Worm (Caenorhabditis elegans) whole organism, L1 larva: ENCODE measurements around the gene C08E8.3.

Source experiments
- C04F5.9 ChIP-seq: sonication (generic microtip); optimal IDR thresholded peaks from 2 replicates; lab custom pipeline; 2016; ENCODE audit warnings: missing genetic modification characterization, missing compliant biosample characterization
- C34B4.2 ChIP-seq: sonication (generic microtip); optimal IDR thresholded peaks from 2 replicates; lab custom pipeline; 2017; ENCODE audit warnings: mild to moderate bottlenecking, missing genetic modification characterization, missing compliant biosample characterization
- aha-1 ChIP-seq: fragments of 150-350 bp; optimal IDR thresholded peaks from 2 replicates; lab custom pipeline; 2014; ENCODE audit warnings: missing biosample characterization, missing genetic modification characterization
- alr-1 ChIP-seq: fragments of 200-800 bp; sonication (Bioruptor generic); optimal IDR thresholded peaks from 2 replicates; lab custom pipeline; 2018; ENCODE audit warnings: borderline replicate concordance, mild to moderate bottlenecking, missing genetic modification characterization, missing compliant biosample characterization
- ama-1 ChIP-seq: fragments of 150-350 bp; optimal IDR thresholded peaks from 2 replicates; lab custom pipeline; 2014
- blmp-1 ChIP-seq: fragments of 150-350 bp; optimal IDR thresholded peaks from 2 replicates; lab custom pipeline; 2014; ENCODE audit warnings: missing biosample characterization, missing genetic modification characterization
- ceh-8 ChIP-seq: fragments of 200-800 bp; sonication (Bioruptor generic); optimal IDR thresholded peaks from 2 replicates; lab custom pipeline; 2018; ENCODE audit warnings: mild to moderate bottlenecking, missing genetic modification characterization, moderate library complexity, missing compliant biosample characterization
- ces-1 ChIP-seq: fragments of 150-350 bp; optimal IDR thresholded peaks from 2 replicates; lab custom pipeline; 2014; ENCODE audit warnings: missing biosample characterization, missing genetic modification reagents, missing genetic modification characterization
- dsc-1 ChIP-seq: sonication (generic microtip); optimal IDR thresholded peaks from 2 replicates; lab custom pipeline; 2016; ENCODE audit warnings: mild to moderate bottlenecking, missing genetic modification characterization, missing compliant biosample characterization
- efl-1 ChIP-seq, 4 experiments: fragments of 150-350 bp; optimal IDR thresholded peaks in 3 of 4; peaks in 1 of 4; 1 replicate in 1 of 4; 2 replicates in 3 of 4; lab custom pipeline; 2014; ENCODE audit warnings: missing biosample characterization in 2 of 4, missing genetic modification characterization in 2 of 4, missing genetic modification reagents in 2 of 4
- egl-13 ChIP-seq: sonication (generic microtip); optimal IDR thresholded peaks from 2 replicates; lab custom pipeline; 2016; ENCODE audit warnings: missing genotype, missing genetic modification reagents, missing genetic modification characterization, missing compliant biosample characterization
- fkh-4 ChIP-seq: sonication (generic microtip); optimal IDR thresholded peaks from 2 replicates; lab custom pipeline; 2016; ENCODE audit warnings: missing compliant biosample characterization, missing genetic modification characterization, borderline replicate concordance
- fkh-8 ChIP-seq: sonication (generic microtip); optimal IDR thresholded peaks from 2 replicates; lab custom pipeline; 2016; ENCODE audit warnings: mild to moderate bottlenecking, missing genetic modification characterization, missing compliant biosample characterization
- mdl-1 ChIP-seq, 2 experiments: fragments of 150-350 bp; optimal IDR thresholded peaks; 2 replicates each; lab custom pipeline; 2014 to 2017; ENCODE audit warnings: missing biosample characterization in 2 of 2, missing genetic modification characterization in 2 of 2, inconsistent platforms in 1 of 2
- nhr-12 ChIP-seq: sonication (generic microtip); optimal IDR thresholded peaks from 2 replicates; lab custom pipeline; 2017; ENCODE audit warnings: missing biosample characterization, missing genetic modification characterization
- nhr-20 ChIP-seq: sonication (generic microtip); optimal IDR thresholded peaks from 2 replicates; lab custom pipeline; 2016; ENCODE audit warnings: mild to moderate bottlenecking, missing genetic modification characterization, missing compliant biosample characterization
- nhr-237 ChIP-seq: fragments of 150-350 bp; optimal IDR thresholded peaks from 2 replicates; lab custom pipeline; 2014; ENCODE audit warnings: missing biosample characterization, missing genetic modification characterization
- nhr-28 ChIP-seq: fragments of 150-350 bp; optimal IDR thresholded peaks from 2 replicates; lab custom pipeline; 2014; ENCODE audit warnings: missing biosample characterization, missing genetic modification characterization
- nhr-85 ChIP-seq: sonication (generic microtip); peaks from one replicate; lab custom pipeline; 2016; ENCODE audit warnings: missing genetic modification characterization, inconsistent platforms, missing compliant biosample characterization
- pag-3 ChIP-seq: sonication (generic microtip); optimal IDR thresholded peaks from 2 replicates; lab custom pipeline; 2017; ENCODE audit warnings: missing genetic modification characterization, mild to moderate bottlenecking, missing compliant biosample characterization, antibody characterized with exemption, borderline replicate concordance; ENCODE audit not compliant: insufficient read depth
- snpc-4 ChIP-seq: fragments of 150-350 bp; optimal IDR thresholded peaks from 2 replicates; lab custom pipeline; 2014; ENCODE audit warnings: missing biosample characterization, missing genetic modification characterization
- sptf-1 ChIP-seq: fragments of 150-350 bp; optimal IDR thresholded peaks from 2 replicates; lab custom pipeline; 2014; ENCODE audit warnings: missing biosample characterization, missing genetic modification characterization
- swsn-7 ChIP-seq: sonication (generic microtip); optimal IDR thresholded peaks from 2 replicates; lab custom pipeline; 2016; ENCODE audit warnings: missing genetic modification characterization, missing compliant biosample characterization
- unc-62 ChIP-seq: fragments of 150-350 bp; optimal IDR thresholded peaks from 2 replicates; lab custom pipeline; 2014; ENCODE audit warnings: missing biosample characterization, missing genetic modification reagents, missing genetic modification characterization
- unc-86 ChIP-seq: sonication (generic microtip); optimal IDR thresholded peaks from 2 replicates; lab custom pipeline; 2016; ENCODE audit warnings: missing genetic modification characterization, missing compliant biosample characterization

C08E8.3 gene

DNA sequence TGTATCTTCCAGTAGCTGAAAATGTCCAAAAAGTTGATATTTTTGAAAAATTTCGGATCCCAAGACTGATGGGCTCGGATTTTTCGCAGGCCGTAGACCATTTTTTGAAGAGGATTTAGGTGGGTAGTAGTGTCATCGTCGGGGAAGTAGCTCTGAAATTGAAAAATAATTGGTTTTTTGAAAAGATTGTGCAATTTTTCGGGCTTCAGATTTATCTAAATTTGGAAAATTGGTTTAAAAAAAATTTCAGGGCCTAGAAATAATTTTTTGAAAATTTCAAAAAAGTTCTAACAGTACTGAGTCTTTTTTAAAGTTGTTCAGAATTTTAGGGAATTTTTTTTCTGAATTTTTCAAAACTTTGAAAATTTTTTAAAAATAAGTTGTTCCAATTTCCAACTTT is 32.7 kb downstream of the C08E8.3 start, which contains the start of gene nhr-288 (continued):
- TF ChIP-seq mdl-1 (tag; optimal IDR thresholded peaks at IDR 0.05; lab: Kevin White, UChicago) = no peak
- TF ChIP-seq C04F5.9 (tag; lab: Kevin White, UChicago) = no peak

DNA sequence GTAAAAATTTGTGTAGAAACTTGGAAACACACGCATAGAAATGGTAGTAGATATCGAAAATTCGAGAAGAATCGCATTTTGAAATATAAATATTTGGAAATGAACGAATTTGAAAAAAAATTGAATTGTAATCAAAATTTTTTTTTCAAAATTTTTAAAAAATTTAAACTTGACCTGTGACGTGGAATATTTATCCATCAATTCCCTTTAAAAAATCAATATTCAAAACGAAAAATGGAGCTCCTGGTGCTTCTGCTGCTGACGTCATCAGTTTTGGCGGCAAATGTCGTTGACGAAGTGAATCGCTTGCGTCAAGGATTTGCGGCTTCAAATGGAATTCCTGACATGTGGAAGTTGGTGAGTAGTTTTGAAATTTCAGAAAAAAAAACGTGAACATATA is 39.1 kb downstream of the C08E8.3 start, which contains the start of the genes Y51A2B.4 and Y51A2B.5:
Y51A2B.4 (minus strand) TSS at position 101 of the 400 bp plus-strand sequence.
Y51A2B.5 (plus strand) TSS at position 232 of the 400 bp plus-strand sequence.
- TF ChIP-seq nhr-237 (no peak), fkh-8 (tag; lab: Kevin White, UChicago) (no peak), mdl-1 (tag; optimal IDR thresholded peaks at IDR 0.05; lab: Kevin White, UChicago) (no peak), ceh-8 (GFP tag; lab: Kevin White, UChicago) (no peak), pag-3 (tag; lab: Kevin White, UChicago) (no peak), blmp-1 (no peak), nhr-12 (tag; lab: Kevin White, UChicago) (no peak), egl-13 (tag; lab: Kevin White, UChicago) (no peak), alr-1 (tag; lab: Kevin White, UChicago) (no peak), snpc-4 (tag; lab: Kevin White, UChicago) (no peak), nhr-20 (tag; lab: Kevin White, UChicago) (no peak), C04F5.9 (tag; lab: Kevin White, UChicago) (no peak), nhr-28 (tag; lab: Kevin White, UChicago) (no peak), ces-1 (GFP tag; lab: Kevin White, UChicago) (no peak), ama-1 (lab: Kevin White, UChicago) (no peak), unc-86 (tag; lab: Kevin White, UChicago) (no peak), dsc-1 (tag; lab: Kevin White, UChicago) (no peak), sptf-1 (tag; lab: Kevin White, UChicago) (no peak)

DNA sequence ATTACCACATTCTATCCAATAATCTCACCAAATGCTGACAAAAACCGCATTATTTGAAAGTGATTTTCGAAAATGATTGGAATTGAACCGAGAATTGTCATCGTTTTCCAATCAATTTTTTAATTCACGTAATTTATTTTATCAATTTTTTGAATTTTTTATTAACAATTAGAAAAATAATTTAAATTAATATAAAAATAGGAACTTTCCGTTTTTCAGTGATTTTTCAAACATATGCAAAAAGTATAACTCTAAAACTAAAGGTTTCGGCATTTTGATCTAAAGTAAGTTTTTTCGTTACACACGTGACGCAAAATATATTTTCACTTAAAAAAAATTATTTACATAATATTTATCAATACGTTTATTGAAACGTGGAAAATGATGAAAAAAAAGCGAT is 44.3 kb downstream of the C08E8.3 start, which contains the start of gene Y51A2B.6:
Y51A2B.6 (minus strand) TSS at position 101 of the 400 bp plus-strand sequence.
- TF ChIP-seq aha-1 (tag; lab: Kevin White, UChicago) = no peak

DNA sequence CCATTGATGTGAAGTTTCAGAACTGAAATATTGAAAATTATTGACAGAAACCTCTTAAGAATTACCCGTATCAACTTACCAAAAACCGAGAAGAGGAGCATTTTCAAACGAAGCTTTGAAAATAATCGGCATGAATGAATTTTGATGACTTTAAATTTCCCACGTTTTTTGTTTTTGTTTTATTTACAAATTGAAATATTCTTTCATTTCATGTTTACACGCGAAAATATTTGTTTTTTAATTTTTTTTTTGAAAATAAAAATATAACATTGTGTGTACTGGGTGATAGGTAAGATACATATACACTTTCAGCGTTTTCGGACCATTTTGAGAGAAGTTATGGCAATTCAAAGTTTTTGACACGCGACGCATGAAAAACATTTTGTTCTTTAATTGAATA is 45.7 kb downstream of the C08E8.3 start, which contains the start of gene Y51A2B.9:
Y51A2B.9 (minus strand) TSS at position 101 of the 400 bp plus-strand sequence.
- TF ChIP-seq snpc-4 (tag; lab: Kevin White, UChicago) (no peak), C34B4.2 (no peak), swsn-7 (tag; lab: Kevin White, UChicago) (no peak), unc-62 (no peak), ama-1 (lab: Kevin White, UChicago) (no peak), fkh-4 (tag; lab: Kevin White, UChicago) (no peak)

DNA sequence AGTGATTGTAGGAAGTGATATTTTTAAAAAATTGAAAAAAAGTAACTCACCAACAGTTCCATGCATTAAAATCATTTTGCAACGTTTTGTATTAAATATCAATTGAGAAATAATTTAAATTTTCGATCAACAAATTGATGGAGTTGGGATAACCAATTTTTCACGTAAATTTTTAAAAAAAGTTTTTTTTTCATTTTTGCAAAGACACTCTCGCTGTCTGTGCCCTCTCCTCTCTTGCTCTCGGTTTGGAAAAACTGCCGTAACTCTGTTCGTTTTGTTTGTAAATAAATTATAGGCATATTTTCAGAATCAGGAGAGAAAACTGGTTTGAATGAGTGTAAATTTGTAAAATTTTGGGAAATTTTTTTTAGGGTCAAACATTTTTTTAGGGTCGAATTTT is 47.9 kb downstream of the C08E8.3 start, which contains the start of gene Y51A2B.16:
Y51A2B.16 (minus strand) TSS at position 101 of the 400 bp plus-strand sequence.
- TF ChIP-seq nhr-85 (tag; lab: Kevin White, UChicago) = no peak
- TF ChIP-seq efl-1 (optimal IDR thresholded peaks at IDR 0.05; lab: Kevin White, UChicago) = no peak
- TF ChIP-seq efl-1 (GFP tag; optimal IDR thresholded peaks at IDR 0.05 in 1 of 2; lab: Kevin White, UChicago) = peak in 1 of 2 experiments; percentile 6
